Worm (Caenorhabditis elegans): ENCODE measurements around the gene srh-119.

DNA sequence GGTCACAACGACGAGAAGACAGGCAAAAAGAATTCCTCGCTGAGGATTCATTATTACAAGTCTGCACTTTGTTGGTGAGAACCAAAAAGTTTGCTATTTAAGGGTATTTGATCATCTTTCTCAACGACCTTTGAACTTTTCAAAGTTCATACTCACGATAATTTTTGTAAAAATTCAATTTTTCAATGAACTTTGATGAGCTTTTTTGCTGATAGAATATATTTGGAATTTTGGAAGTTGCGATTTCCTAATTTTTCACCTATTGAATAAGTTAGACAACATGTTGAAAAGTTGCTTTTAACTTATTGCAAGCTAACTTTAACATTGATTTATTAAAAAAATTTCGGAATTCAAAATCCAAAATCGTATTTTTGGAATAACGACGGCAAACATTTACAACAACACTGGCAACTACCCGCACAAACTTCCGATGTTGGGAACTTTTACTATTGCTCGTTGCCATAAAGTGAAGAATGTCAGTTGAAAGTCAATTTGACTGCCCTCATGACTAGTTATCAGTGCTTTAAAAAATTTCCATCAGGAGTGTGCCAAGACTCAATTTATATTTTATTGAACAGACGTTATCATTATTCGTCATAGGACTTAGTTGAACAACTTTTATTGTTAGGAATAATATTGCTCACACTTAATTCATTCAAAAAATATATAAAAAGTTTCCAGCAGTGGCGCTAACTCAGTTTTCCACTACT is 50.5 kb downstream of the srh-119 start, which contains the start of the genes F49H6.8 and F49H6.5:
- TF ChIP-seq ztf-29 (GFP tag; IDR thresholded peaks at IDR 0.05) (no peak), flt-1 (GFP tag; IDR thresholded peaks at IDR 0.05) (no peak), T22C8.4 (GFP tag; IDR thresholded peaks at IDR 0.05) (no peak), tab-1 (GFP tag; IDR thresholded peaks at IDR 0.05) (no peak), ref-1 (GFP tag; conservative IDR thresholded peaks at IDR 0.05) (no peak), ztf-23 (GFP tag; IDR thresholded peaks at IDR 0.05) (no peak), klf-2 (GFP tag; conservative IDR thresholded peaks at IDR 0.05) (no peak), med-1 (GFP tag; optimal IDR thresholded peaks at IDR 0.05; ENCODE audit: insufficient read depth) (no peak)

Measured in whole organism, midembryonic.